Worm (Caenorhabditis elegans) whole organism, mixed stage, embryonic: ENCODE measurements around the gene stau-1.

Experiments used
- M03D4.4 ChIP-seq: sonication (generic microtip); optimal IDR thresholded peaks from 2 replicates; lab custom pipeline; 2017; ENCODE audit warnings: mild to moderate bottlenecking, missing genetic modification characterization, missing compliant biosample characterization
- blmp-1 ChIP-seq: fragments of 150-350 bp; optimal IDR thresholded peaks from 2 replicates; lab custom pipeline; 2014; ENCODE audit warnings: missing biosample characterization, missing genetic modification characterization
- ceh-39 ChIP-seq: fragments of 150-350 bp; optimal IDR thresholded peaks from 2 replicates; lab custom pipeline; 2014; ENCODE audit warnings: missing biosample characterization, missing genetic modification characterization
- ceh-43 ChIP-seq: fragments of 200-800 bp; sonication (Bioruptor generic); optimal IDR thresholded peaks from 2 replicates; lab custom pipeline; 2018; ENCODE audit warnings: mild to moderate bottlenecking, missing genetic modification characterization, moderate library complexity, missing compliant biosample characterization
- ceh-83 ChIP-seq: fragments of 200-800 bp; sonication (Bioruptor generic); optimal IDR thresholded peaks from 2 replicates; lab custom pipeline; 2018; ENCODE audit warnings: mild to moderate bottlenecking, missing genetic modification characterization, missing compliant biosample characterization
- cnd-1 ChIP-seq: fragments of 200-800 bp; sonication (Bioruptor generic); optimal IDR thresholded peaks from 2 replicates; lab custom pipeline; 2018; ENCODE audit warnings: mild to moderate bottlenecking, missing genetic modification characterization, missing compliant biosample characterization
- drap-1 ChIP-seq: fragments of 200-800 bp; sonication (Bioruptor generic); optimal IDR thresholded peaks from 3 replicates; lab custom pipeline; 2018; ENCODE audit warnings: mild to moderate bottlenecking, missing genetic modification characterization, missing compliant biosample characterization
- elt-3 ChIP-seq: fragments of 150-350 bp; optimal IDR thresholded peaks from 2 replicates; lab custom pipeline; 2014; ENCODE audit warnings: missing biosample characterization, missing genetic modification characterization
- flh-1 ChIP-seq: fragments of 200-800 bp; sonication (Bioruptor generic); optimal IDR thresholded peaks from 2 replicates; lab custom pipeline; 2018; ENCODE audit warnings: mild to moderate bottlenecking, missing genetic modification characterization, moderate library complexity, missing compliant biosample characterization
- ham-2 ChIP-seq: fragments of 200-800 bp; sonication (Bioruptor generic); optimal IDR thresholded peaks from 2 replicates; lab custom pipeline; 2018; ENCODE audit warnings: mild to moderate bottlenecking, missing genetic modification characterization, missing compliant biosample characterization
- hlh-1 ChIP-seq: fragments of 150-350 bp; optimal IDR thresholded peaks from 2 replicates; lab custom pipeline; 2014; ENCODE audit warnings: missing biosample characterization, missing genetic modification reagents, missing genetic modification characterization
- lin-13 ChIP-seq: fragments of 150-350 bp; optimal IDR thresholded peaks from 2 replicates; lab custom pipeline; 2014; ENCODE audit warnings: missing biosample characterization, missing genetic modification characterization
- lin-32 ChIP-seq: fragments of 200-800 bp; sonication (Bioruptor generic); optimal IDR thresholded peaks from 2 replicates; lab custom pipeline; 2018; ENCODE audit warnings: mild to moderate bottlenecking, missing genetic modification characterization, missing compliant biosample characterization
- mab-5 ChIP-seq: fragments of 150-350 bp; optimal IDR thresholded peaks from 2 replicates; lab custom pipeline; 2014; ENCODE audit warnings: missing biosample characterization, missing genetic modification characterization
- mls-2 ChIP-seq: sonication (generic microtip); optimal IDR thresholded peaks from 2 replicates; lab custom pipeline; 2016; ENCODE audit warnings: mild to moderate bottlenecking, missing genetic modification characterization, moderate library complexity, missing compliant biosample characterization
- nhr-12 ChIP-seq: fragments of 150-350 bp; optimal IDR thresholded peaks from 2 replicates; lab custom pipeline; 2014; ENCODE audit warnings: missing biosample characterization, missing genetic modification characterization
- nhr-2 ChIP-seq: fragments of 150-350 bp; optimal IDR thresholded peaks from 2 replicates; lab custom pipeline; 2014; ENCODE audit warnings: missing biosample characterization, missing genetic modification characterization
- nhr-237 ChIP-seq: fragments of 150-350 bp; optimal IDR thresholded peaks from 2 replicates; lab custom pipeline; 2014; ENCODE audit warnings: missing biosample characterization, missing genetic modification characterization
- nhr-28 ChIP-seq: fragments of 150-350 bp; optimal IDR thresholded peaks from 2 replicates; lab custom pipeline; 2014; ENCODE audit warnings: missing biosample characterization, missing genetic modification characterization
- nhr-76 ChIP-seq: sonication (generic microtip); optimal IDR thresholded peaks from 2 replicates; lab custom pipeline; 2017; ENCODE audit warnings: missing biosample characterization, missing genetic modification characterization
- pha-4 ChIP-seq: fragments of 150-350 bp; optimal IDR thresholded peaks from 2 replicates; lab custom pipeline; 2018; ENCODE audit warnings: missing biosample characterization, missing genetic modification reagents, missing genetic modification characterization
- sem-2 ChIP-seq: fragments of 200-800 bp; sonication (Bioruptor generic); optimal IDR thresholded peaks from 2 replicates; lab custom pipeline; 2018; ENCODE audit warnings: mild to moderate bottlenecking, missing genetic modification characterization, missing compliant biosample characterization
- sptf-1 ChIP-seq: sonication (generic microtip); optimal IDR thresholded peaks from 2 replicates; lab custom pipeline; 2017; ENCODE audit warnings: mild to moderate bottlenecking, missing genetic modification characterization, moderate library complexity, missing compliant biosample characterization
- unc-120 ChIP-seq: sonication (generic microtip); optimal IDR thresholded peaks from 2 replicates; lab custom pipeline; 2017; ENCODE audit warnings: missing genetic modification characterization, missing compliant biosample characterization; ENCODE audit not compliant: poor library complexity, severe bottlenecking
- unc-39 ChIP-seq: fragments of 150-350 bp; optimal IDR thresholded peaks from 2 replicates; lab custom pipeline; 2014; ENCODE audit warnings: missing biosample characterization, missing genetic modification characterization
- unc-62 ChIP-seq: fragments of 150-350 bp; optimal IDR thresholded peaks from 2 replicates; lab custom pipeline; 2014; ENCODE audit warnings: missing biosample characterization, missing genetic modification reagents, missing genetic modification characterization
- zip-8 ChIP-seq: fragments of 150-350 bp; optimal IDR thresholded peaks from 2 replicates; lab custom pipeline; 2014; ENCODE audit warnings: missing biosample characterization, missing genetic modification characterization
- ztf-11 ChIP-seq: fragments of 150-350 bp; optimal IDR thresholded peaks from 2 replicates; lab custom pipeline; 2014; ENCODE audit warnings: missing biosample characterization, missing genetic modification characterization

stau-1 gene

ce11 chrX:1010627-1011452 lies 24.2 kb downstream of the stau-1 start:
- TF ChIP-seq unc-120 (tag; lab: Kevin White, UChicago) (peak; percentile 15), cnd-1 (tag; lab: Kevin White, UChicago) (no peak), ham-2 (peak; percentile 32), ceh-43 (no peak)

- TF ChIP-seq cnd-1 (tag; lab: Kevin White, UChicago): no peak
- TF ChIP-seq ceh-39: no peak
- no peak for TF ChIP-seq ztf-11 (tag; lab: Kevin White, UChicago)
- no peak for TF ChIP-seq M03D4.4 (tag; lab: Kevin White, UChicago)
- TF ChIP-seq lin-32 (GFP tag; lab: Kevin White, UChicago): no peak
- no peak for TF ChIP-seq flh-1 (GFP tag; lab: Kevin White, UChicago)
- no peak for TF ChIP-seq mls-2 (tag; lab: Kevin White, UChicago)
- no peak for TF ChIP-seq ceh-83
- no peak for TF ChIP-seq zip-8
- TF ChIP-seq nhr-28: no peak
- TF ChIP-seq nhr-237 (tag; lab: Kevin White, UChicago): no peak
- no peak for TF ChIP-seq sptf-1 (tag; lab: Kevin White, UChicago)
Measured at ce11 chrX:1009512-1009911, 25.6 kb downstream of the stau-1 start.

- TF ChIP-seq M03D4.4 (tag; lab: Kevin White, UChicago) (no peak), ham-2 (peak; percentile 10), mls-2 (tag; lab: Kevin White, UChicago) (peak; percentile 15), ceh-43 (peak; percentile 87), lin-32 (GFP tag; lab: Kevin White, UChicago) (no peak), nhr-76 (tag; lab: Kevin White, UChicago) (no peak), nhr-2 (tag; lab: Kevin White, UChicago) (peak; percentile 3), unc-62 (GFP tag; lab: Kevin White, UChicago) (no peak)
Measured at ce11 chrX:1005026-1005425, 30.1 kb downstream of the stau-1 start.

DNA sequence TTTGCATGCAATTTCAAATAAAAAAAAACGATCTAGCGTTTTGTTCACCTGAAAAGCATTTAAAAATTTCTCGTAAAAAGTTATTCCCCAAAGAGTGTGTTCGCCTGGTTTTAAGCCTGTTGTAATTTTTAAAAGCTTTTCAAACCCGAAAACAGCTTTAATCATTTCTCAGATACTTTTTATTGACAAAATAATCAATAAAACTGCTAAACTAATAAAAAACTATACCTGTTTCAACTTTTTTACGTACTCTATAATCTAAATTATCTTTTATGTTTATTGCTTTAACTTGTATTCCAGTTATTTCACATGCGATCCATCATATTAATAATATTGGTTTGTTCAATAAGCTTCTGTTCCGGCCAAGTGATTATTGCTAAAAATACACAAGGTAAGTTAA lies 31.0 kb downstream of the stau-1 start, which contains the start of gene cutl-21:
TSS of gene cutl-21 (plus strand) at position 301 of the 400 bp plus-strand sequence.
- TF ChIP-seq flh-1 (GFP tag; lab: Kevin White, UChicago) (no peak), nhr-237 (tag; lab: Kevin White, UChicago) (no peak), lin-13 (tag; lab: Kevin White, UChicago) (no peak), unc-39 (no peak), blmp-1 (no peak), unc-62 (GFP tag; lab: Kevin White, UChicago) (no peak), hlh-1 (tag; lab: Kevin White, UChicago) (no peak), nhr-28 (no peak), nhr-12 (tag; lab: Kevin White, UChicago) (no peak), nhr-76 (tag; lab: Kevin White, UChicago) (no peak), drap-1 (GFP tag; lab: Kevin White, UChicago) (no peak), mls-2 (tag; lab: Kevin White, UChicago) (no peak), cnd-1 (tag; lab: Kevin White, UChicago) (no peak)

DNA sequence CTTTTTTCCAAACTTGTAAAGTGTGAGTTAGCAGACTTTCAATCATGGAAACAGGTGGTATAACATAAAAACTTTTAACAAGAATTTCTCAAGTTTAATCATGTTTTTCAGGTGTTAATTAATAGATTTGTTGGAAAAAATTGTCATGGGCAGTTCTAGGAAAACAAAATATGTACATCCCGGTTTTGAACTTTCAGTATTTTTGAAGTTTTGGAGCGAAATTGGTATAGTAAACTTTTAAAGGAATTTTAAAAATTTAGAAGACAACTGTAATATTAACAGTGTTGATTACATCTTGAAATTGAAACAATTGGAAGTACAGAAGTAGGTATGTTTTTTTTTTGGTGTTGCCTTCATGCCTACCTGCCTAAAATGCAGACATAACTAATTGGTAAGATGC lies 40.4 kb downstream of the stau-1 start:
- TF ChIP-seq ceh-39: no peak
- TF ChIP-seq ceh-43: no peak
- TF ChIP-seq sem-2 (GFP tag; lab: Kevin White, UChicago): no peak
- no peak for TF ChIP-seq sptf-1 (tag; lab: Kevin White, UChicago)
- no peak for TF ChIP-seq cnd-1 (tag; lab: Kevin White, UChicago)
- no peak for TF ChIP-seq elt-3 (tag; lab: Kevin White, UChicago)
- TF ChIP-seq unc-120 (tag; lab: Kevin White, UChicago): no peak
- TF ChIP-seq ham-2: no peak
- no peak for TF ChIP-seq pha-4 (tag; lab: Kevin White, UChicago)
- TF ChIP-seq M03D4.4 (tag; lab: Kevin White, UChicago): no peak
- TF ChIP-seq ztf-11 (tag; lab: Kevin White, UChicago): no peak
- TF ChIP-seq ceh-83: no peak
- no peak for TF ChIP-seq mls-2 (tag; lab: Kevin White, UChicago)
- TF ChIP-seq blmp-1: no peak
- TF ChIP-seq zip-8: no peak
- TF ChIP-seq flh-1 (GFP tag; lab: Kevin White, UChicago): no peak
- TF ChIP-seq mab-5: no peak
- no peak for TF ChIP-seq nhr-28
- TF ChIP-seq lin-13 (tag; lab: Kevin White, UChicago): no peak
- TF ChIP-seq, all 35 proteins: peak for 0
